ENCODE assay signal across 2 fruit fly cellular contexts in the genomic region with DNA sequence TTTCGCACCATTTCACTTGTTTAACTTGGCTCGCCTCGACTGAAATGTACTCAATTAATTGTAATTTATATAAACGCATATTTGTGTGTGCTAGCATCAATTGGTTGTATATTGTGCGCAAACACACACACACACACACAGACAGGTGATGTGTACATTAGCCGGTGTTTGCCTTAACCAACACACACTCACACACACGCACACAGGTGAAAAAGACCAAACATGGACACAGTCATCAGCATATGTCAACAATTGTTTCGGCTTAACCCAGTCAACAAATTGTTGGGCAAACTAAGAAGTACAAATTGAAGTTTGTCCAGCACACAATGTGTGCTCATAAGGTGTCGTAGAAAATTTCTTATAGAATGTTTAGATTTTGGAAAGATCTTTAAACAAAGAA.
TF ChIP-seq lines count a peak whose summit lies in the region.

No protein-coding gene starts in this region.

- no peak for TF ChIP-seq CTCF in whole organism, embryonic (GFP tag; optimal IDR thresholded peaks at IDR 0.05; lab: Kevin White, UChicago)

TF ChIP-seq in whole organism, embryonic, 481 proteins besides CTCF, POLR2A, EP300 and RAD21 (continues in another document):
- TF ChIP-seq ATbp (GFP tag; optimal IDR thresholded peaks at IDR 0.05; lab: Kevin White, UChicago) (peak; percentile 13), lola (GFP tag; optimal IDR thresholded peaks at IDR 0.05; lab: Kevin White, UChicago) (no peak), ase (GFP tag; IDR thresholded peaks at IDR 0.05; lab: Robert Waterston, UW) (no peak), Nf-YC (tag; optimal IDR thresholded peaks at IDR 0.05; lab: Kevin White, UChicago) (no peak), seq (GFP tag; IDR thresholded peaks at IDR 0.05; lab: Robert Waterston, UW) (no peak), Lim3 (GFP tag; IDR thresholded peaks at IDR 0.05; lab: Robert Waterston, UW) (no peak), klu (GFP tag; IDR thresholded peaks at IDR 0.05; lab: Robert Waterston, UW) (no peak), BEAF-32 (GFP tag; optimal IDR thresholded peaks at IDR 0.05; lab: Kevin White, UChicago) (no peak), fd102C (GFP tag; optimal IDR thresholded peaks at IDR 0.05; lab: Kevin White, UChicago) (peak; percentile 15), sens (GFP tag; lab: Kevin White, UChicago) (peak; percentile 48), peb (GFP tag; IDR thresholded peaks at IDR 0.05; lab: Robert Waterston, UW) (no peak), ftz-f1 (GFP tag; optimal IDR thresholded peaks at IDR 0.05; lab: Kevin White, UChicago) (no peak), Doc3 (GFP tag; IDR thresholded peaks at IDR 0.05; lab: Robert Waterston, UW; ENCODE audit: partially characterized antibody) (no peak), Fer1 (GFP tag; optimal IDR thresholded peaks at IDR 0.05; lab: Kevin White, UChicago) (no peak), Adf1 (GFP tag; IDR thresholded peaks at IDR 0.05; lab: Robert Waterston, UW) (no peak), CG3838 (GFP tag; optimal IDR thresholded peaks at IDR 0.05; lab: Kevin White, UChicago) (no peak), sqz (GFP tag; optimal IDR thresholded peaks at IDR 0.05; lab: Kevin White, UChicago) (no peak), CG13624 (GFP tag; optimal IDR thresholded peaks at IDR 0.05; lab: Kevin White, UChicago) (no peak), Dp (GFP tag; optimal IDR thresholded peaks at IDR 0.05; lab: Kevin White, UChicago) (no peak), CG7745 (tag; optimal IDR thresholded peaks at IDR 0.05; lab: Kevin White, UChicago) (peak; percentile 6), fu2 (GFP tag; optimal IDR thresholded peaks at IDR 0.05; lab: Kevin White, UChicago) (no peak), CG17385 (GFP tag; optimal IDR thresholded peaks at IDR 0.05; lab: Kevin White, UChicago) (no peak), crp (GFP tag; optimal IDR thresholded peaks at IDR 0.05; lab: Kevin White, UChicago) (no peak), Blimp-1 (GFP tag; optimal IDR thresholded peaks at IDR 0.05; lab: Kevin White, UChicago) (peak; percentile 33), pb (GFP tag; optimal IDR thresholded peaks at IDR 0.05; lab: Kevin White, UChicago) (no peak), sug (tag; optimal IDR thresholded peaks at IDR 0.05; lab: Kevin White, UChicago) (no peak), CG31365 (tag; optimal IDR thresholded peaks at IDR 0.05; lab: Kevin White, UChicago) (no peak), CG2712 (tag; optimal IDR thresholded peaks at IDR 0.05; lab: Kevin White, UChicago) (no peak), bsh (GFP tag; optimal IDR thresholded peaks at IDR 0.05; lab: Kevin White, UChicago) (peak in 1 of 2 experiments; percentile 47), CG2116 (GFP tag; optimal IDR thresholded peaks at IDR 0.05; lab: Kevin White, UChicago) (peak; percentile 9), vfl (GFP tag; optimal IDR thresholded peaks at IDR 0.05; lab: Kevin White, UChicago) (no peak), CG12219 (GFP tag; optimal IDR thresholded peaks at IDR 0.05; lab: Kevin White, UChicago) (no peak), Mrtf (GFP tag; IDR thresholded peaks at IDR 0.05; lab: Robert Waterston, UW) (no peak), Hsf (GFP tag; optimal IDR thresholded peaks at IDR 0.05; lab: Kevin White, UChicago) (no peak), CG1233 (GFP tag; optimal IDR thresholded peaks at IDR 0.05; lab: Kevin White, UChicago) (no peak), CG17361 (GFP tag; IDR thresholded peaks at IDR 0.05; lab: Robert Waterston, UW) (no peak), gsb-n (tag; optimal IDR thresholded peaks at IDR 0.05; lab: Kevin White, UChicago) (peak; percentile 18), CG17328 (GFP tag; IDR thresholded peaks at IDR 0.05; lab: Robert Waterston, UW) (no peak), exex (tag; optimal IDR thresholded peaks at IDR 0.05; lab: Kevin White, UChicago) (no peak), unc-4 (GFP tag; IDR thresholded peaks at IDR 0.05; lab: Robert Waterston, UW; ENCODE audit: partially characterized antibody) (no peak), tna (GFP tag; IDR thresholded peaks at IDR 0.05; lab: Robert Waterston, UW; ENCODE audit: partially characterized antibody) (no peak), da (GFP tag; optimal IDR thresholded peaks at IDR 0.05; lab: Kevin White, UChicago) (no peak), Ssrp (tag; optimal IDR thresholded peaks at IDR 0.05; lab: Kevin White, UChicago) (no peak), HmgD (GFP tag; optimal IDR thresholded peaks at IDR 0.05; lab: Kevin White, UChicago) (no peak), kay (GFP tag; optimal IDR thresholded peaks at IDR 0.05; lab: Kevin White, UChicago) (no peak), run (tag; optimal IDR thresholded peaks at IDR 0.05; lab: Kevin White, UChicago) (no peak)

TF ChIP-seq in whole organism, prepupa, 60 proteins besides CTCF, POLR2A, EP300 and RAD21:
- TF ChIP-seq Sox102F (GFP tag; optimal IDR thresholded peaks at IDR 0.05; lab: Kevin White, UChicago) (no peak), CG6808 (GFP tag; optimal IDR thresholded peaks at IDR 0.05; lab: Kevin White, UChicago) (no peak), fkh (GFP tag; optimal IDR thresholded peaks at IDR 0.05; lab: Kevin White, UChicago) (peak; percentile 36)
